Worm (Caenorhabditis elegans) whole organism, L3 larva: ENCODE results near the gene csn-5.

Experiments used
- elt-3 ChIP-seq, 3 experiments: fragments of 150-350 bp in 1 of 3; sonication (generic microtip) in 2 of 3; optimal IDR thresholded peaks; 2 replicates in 2 of 3; 4 replicates in 1 of 3; lab custom pipeline; 2014 to 2017; ENCODE audit warnings: missing biosample characterization in 3 of 3, missing genetic modification characterization in 3 of 3
- fkh-10 ChIP-seq: sonication (generic microtip); optimal IDR thresholded peaks from 2 replicates; lab custom pipeline; 2017; ENCODE audit warnings: missing biosample characterization, missing genetic modification reagents, missing genetic modification characterization
- lin-15B ChIP-seq: fragments of 150-350 bp; optimal IDR thresholded peaks from 2 replicates; lab custom pipeline; 2014; ENCODE audit warnings: missing biosample characterization, missing genetic modification characterization
- nhr-43 ChIP-seq: sonication (generic microtip); optimal IDR thresholded peaks from 2 replicates; lab custom pipeline; 2016; ENCODE audit warnings: mild to moderate bottlenecking, missing genetic modification characterization, missing compliant biosample characterization; ENCODE audit not compliant: poor library complexity, severe bottlenecking
- snpc-4 ChIP-seq: fragments of 150-350 bp; optimal IDR thresholded peaks from 2 replicates; lab custom pipeline; 2014; ENCODE audit warnings: missing biosample characterization, missing genetic modification characterization
- unc-62 ChIP-seq: fragments of 150-350 bp; sonication (generic microtip); optimal IDR thresholded peaks from 4 replicates; lab custom pipeline; 2014; ENCODE audit warnings: missing biosample characterization, missing genetic modification reagents, missing genetic modification characterization

- TF ChIP-seq unc-62 (no peak), snpc-4 (tag; lab: Kevin White, UChicago) (no peak), elt-3 (tag; optimal IDR thresholded peaks at IDR 0.05; lab: Kevin White, UChicago) (no peak), fkh-10 (GFP tag; lab: Kevin White, UChicago) (no peak), nhr-43 (tag; lab: Kevin White, UChicago) (no peak), lin-15B (tag; lab: Kevin White, UChicago) (no peak)
These were observed 9.6 kb downstream of the csn-5 start for ce11 chrIV:5658897-5659296.
